Worm (Caenorhabditis elegans): ENCODE results near the gene K08B5.2.

- TF ChIP-seq flt-1 (GFP tag; IDR thresholded peaks at IDR 0.05) (no peak), med-1 (GFP tag; optimal IDR thresholded peaks at IDR 0.05; ENCODE audit: insufficient read depth) (no peak), ztf-29 (GFP tag; IDR thresholded peaks at IDR 0.05) (no peak), klf-2 (GFP tag; conservative IDR thresholded peaks at IDR 0.05) (no peak)
These were observed 37.8 kb upstream of the K08B5.2 start for ce11 chrX:16591533-16591932.
